Worm (Caenorhabditis elegans): ENCODE results near the gene hot-3.

DNA sequence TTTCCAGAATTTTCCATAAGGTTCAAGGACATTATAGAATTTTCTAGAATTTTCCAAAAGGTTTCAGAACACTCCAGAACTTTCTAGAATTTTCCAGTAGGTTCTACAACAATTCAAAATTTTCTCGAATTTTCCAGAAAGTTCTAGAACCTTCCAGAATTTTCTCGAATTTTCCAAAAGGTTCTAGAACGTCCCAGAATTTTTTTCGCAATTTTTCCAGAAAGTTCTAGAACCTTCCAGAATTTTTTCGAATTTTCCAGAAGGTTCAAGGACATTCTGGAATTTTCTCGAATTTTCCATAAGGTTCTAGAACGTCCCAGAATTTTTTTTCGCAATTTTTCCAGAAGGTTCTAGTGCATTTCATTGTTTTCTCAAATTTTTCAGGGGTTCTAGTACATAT, 45.9 kb upstream of the hot-3 start:
- TF ChIP-seq lim-7 (GFP tag; IDR thresholded peaks at IDR 0.05): no peak
- no peak for TF ChIP-seq lin-13 (GFP tag; optimal IDR thresholded peaks at IDR 0.05)
- no peak for TF ChIP-seq spr-3 (GFP tag; optimal IDR thresholded peaks at IDR 0.05)
- no peak for TF ChIP-seq fos-1 (tag; optimal IDR thresholded peaks at IDR 0.05)
- TF ChIP-seq ama-1 (optimal IDR thresholded peaks at IDR 0.05): no peak
